Fruit fly (Drosophila melanogaster): ENCODE measurements around the gene Six4.

- TF ChIP-seq CG8478 (optimal IDR thresholded peaks at IDR 0.05) (no peak), CTCF (optimal IDR thresholded peaks at IDR 0.05) (no peak)
Observed at dm6 chr3L:20758583-20758982, 34.0 kb downstream of the Six4 start, which contains the start of gene CG43251.

All from S2 (cell line).